Fruit fly (Drosophila melanogaster) whole organism, pupa: ENCODE results near the gene viaf.

ENCODE experiments used
- CG12605 ChIP-seq: fragments of 200-800 bp; sonication (Bioruptor generic); IDR thresholded peaks from 2 replicates; pipeline ENCODE4 v1.3.6; 2022; ENCODE audit warnings: missing biosample characterization, missing genetic modification characterization
- CG13204 ChIP-seq: fragments of 200-800 bp; sonication (Bioruptor generic); optimal IDR thresholded peaks from 2 replicates; lab custom pipeline; 2018; ENCODE audit warnings: missing biosample characterization, mild to moderate bottlenecking, missing genetic modification characterization, moderate library complexity
- CG14655 ChIP-seq: fragments of 200-800 bp; sonication (Bioruptor generic); optimal IDR thresholded peaks from 3 replicates; lab custom pipeline; 2017; ENCODE audit warnings: mild to moderate bottlenecking, missing biosample characterization, missing genetic modification reagents, missing genetic modification characterization
- CG17806 ChIP-seq: fragments of 200-800 bp; sonication (Bioruptor generic); optimal IDR thresholded peaks from 2 replicates; lab custom pipeline; 2018; ENCODE audit warnings: missing biosample characterization, mild to moderate bottlenecking, missing genetic modification characterization, moderate library complexity
- D1 ChIP-seq: fragments of 200-800 bp; sonication (Bioruptor generic); optimal IDR thresholded peaks from 2 replicates; lab custom pipeline; 2018; ENCODE audit warnings: missing biosample characterization, mild to moderate bottlenecking, missing genetic modification characterization, moderate library complexity
- EcR ChIP-seq: fragments of 200-800 bp; sonication (Bioruptor generic); optimal IDR thresholded peaks from 3 replicates; lab custom pipeline; 2019; ENCODE audit warnings: missing biosample characterization, missing genetic modification characterization, mild to moderate bottlenecking, moderate library complexity, missing genetic modification reagents
- Pif1B ChIP-seq: fragments of 200-800 bp; sonication (Bioruptor generic); optimal IDR thresholded peaks from 3 replicates; lab custom pipeline; 2016; ENCODE audit warnings: missing biosample characterization, missing genetic modification characterization
- Snoo ChIP-seq: fragments of 200-800 bp; sonication (Bioruptor generic); optimal IDR thresholded peaks from 3 replicates; lab custom pipeline; 2017; ENCODE audit warnings: missing biosample characterization, mild to moderate bottlenecking, missing genetic modification characterization, inconsistent platforms
- gl ChIP-seq: fragments of 200-800 bp; sonication (Bioruptor generic); optimal IDR thresholded peaks from 2 replicates; lab custom pipeline; 2018; ENCODE audit warnings: missing biosample characterization, mild to moderate bottlenecking, missing genetic modification characterization
- rn ChIP-seq: fragments of 200-800 bp; sonication (Bioruptor generic); IDR thresholded peaks from 2 replicates; pipeline ENCODE4 v1.3.6; 2022; ENCODE audit warnings: missing biosample characterization, missing genetic modification characterization

dm6 chr3L:12037449-12038163 lies 44.6 kb upstream of the viaf start:
- TF ChIP-seq CG14655 (GFP tag; lab: Kevin White, UChicago) = peak; percentile 78
- TF ChIP-seq EcR = no peak
- no peak for TF ChIP-seq Snoo
- TF ChIP-seq gl (tag; lab: Kevin White, UChicago) = peak; percentile 1
- no peak for TF ChIP-seq rn
- no peak for TF ChIP-seq CG13204 (GFP tag; lab: Kevin White, UChicago)
- no peak for TF ChIP-seq CG12605 (GFP tag; lab: Robert Waterston, UW)
- TF ChIP-seq CG17806 (tag; lab: Kevin White, UChicago) = peak; percentile 68
- TF ChIP-seq Pif1B = no peak
- TF ChIP-seq D1 = no peak
